Fruit fly (Drosophila melanogaster): Measurements from ENCODE around the gene CG1677.

DNA sequence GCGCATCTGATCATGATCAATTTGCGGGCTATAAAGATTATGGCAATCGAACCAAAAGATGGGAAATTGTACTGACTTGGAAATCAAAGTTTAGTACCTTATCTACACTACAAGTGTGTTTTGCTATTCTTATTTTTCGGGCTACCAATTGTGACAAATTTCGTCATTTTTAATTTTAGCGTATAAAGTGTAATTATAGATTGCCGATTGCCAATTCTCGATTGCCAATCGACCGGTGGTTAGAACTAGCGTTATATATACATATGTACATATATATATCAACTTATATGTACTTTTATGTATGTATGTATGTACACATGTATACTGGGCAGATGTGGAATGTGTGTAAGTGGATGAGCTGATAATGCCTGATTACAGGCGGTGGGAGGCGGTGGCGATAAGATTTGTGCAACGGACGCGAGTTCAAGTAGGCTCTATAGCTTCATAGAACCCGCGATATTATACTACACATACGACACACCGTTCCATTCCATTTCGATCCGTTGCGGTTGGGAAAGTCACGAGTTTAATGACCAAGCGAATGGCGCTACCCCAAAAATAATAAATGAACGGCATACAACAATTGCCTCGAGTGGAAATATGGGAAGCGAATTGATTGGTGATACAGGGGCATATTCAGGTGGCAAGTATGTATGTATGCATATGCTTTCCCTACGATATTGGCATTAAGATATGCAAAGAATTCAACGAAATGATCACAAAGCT, 89.5 kb downstream of the CG1677 start:
- TF ChIP-seq psq (GFP tag; optimal IDR thresholded peaks at IDR 0.05), result no peak
- no peak for TF ChIP-seq Dfd (GFP tag; optimal IDR thresholded peaks at IDR 0.05)
- TF ChIP-seq Myc (optimal IDR thresholded peaks at IDR 0.05), result no peak
- no peak for TF ChIP-seq lola (GFP tag; optimal IDR thresholded peaks at IDR 0.05)
- TF ChIP-seq Hr78 (GFP tag; optimal IDR thresholded peaks at IDR 0.05), result no peak
- TF ChIP-seq CG9705 (GFP tag; optimal IDR thresholded peaks at IDR 0.05), result no peak

Measured in whole organism, wandering third instar larva.